Fruit fly (Drosophila melanogaster) whole organism, adult: ENCODE results near the gene Ugt36D1.

Experiments used
- CG11617 ChIP-seq: fragments of 200-800 bp; sonication (Bioruptor generic); optimal IDR thresholded peaks from 2 replicates; lab custom pipeline; 2017; ENCODE audit warnings: mild to moderate bottlenecking, missing biosample characterization, missing genetic modification reagents, missing genetic modification characterization
- CG1620 ChIP-seq: fragments of 200-800 bp; sonication (Bioruptor generic); optimal IDR thresholded peaks from 2 replicates; lab custom pipeline; 2016; ENCODE audit warnings: missing biosample characterization, missing genetic modification characterization
- CG7045 ChIP-seq: fragments of 200-800 bp; sonication (Bioruptor generic); optimal IDR thresholded peaks from 2 replicates; lab custom pipeline; 2017; ENCODE audit warnings: missing biosample characterization, mild to moderate bottlenecking, missing genetic modification characterization
- Clk ChIP-seq: fragments of 200-800 bp; sonication (Bioruptor generic); optimal IDR thresholded peaks from 2 replicates; lab custom pipeline; 2017; ENCODE audit warnings: missing biosample characterization, missing genetic modification characterization
- Crg-1 ChIP-seq: fragments of 200-800 bp; sonication (Bioruptor generic); optimal IDR thresholded peaks from 2 replicates; lab custom pipeline; 2016; ENCODE audit warnings: missing biosample characterization, missing genetic modification characterization
- cic ChIP-seq: fragments of 200-800 bp; sonication (Bioruptor generic); optimal IDR thresholded peaks from 2 replicates; lab custom pipeline; 2017; ENCODE audit warnings: missing biosample characterization, mild to moderate bottlenecking, missing genetic modification characterization, moderate library complexity
- toe ChIP-seq: fragments of 200-800 bp; sonication (Bioruptor generic); optimal IDR thresholded peaks from 2 replicates; lab custom pipeline; 2016; ENCODE audit warnings: missing biosample characterization, missing genetic modification characterization

DNA sequence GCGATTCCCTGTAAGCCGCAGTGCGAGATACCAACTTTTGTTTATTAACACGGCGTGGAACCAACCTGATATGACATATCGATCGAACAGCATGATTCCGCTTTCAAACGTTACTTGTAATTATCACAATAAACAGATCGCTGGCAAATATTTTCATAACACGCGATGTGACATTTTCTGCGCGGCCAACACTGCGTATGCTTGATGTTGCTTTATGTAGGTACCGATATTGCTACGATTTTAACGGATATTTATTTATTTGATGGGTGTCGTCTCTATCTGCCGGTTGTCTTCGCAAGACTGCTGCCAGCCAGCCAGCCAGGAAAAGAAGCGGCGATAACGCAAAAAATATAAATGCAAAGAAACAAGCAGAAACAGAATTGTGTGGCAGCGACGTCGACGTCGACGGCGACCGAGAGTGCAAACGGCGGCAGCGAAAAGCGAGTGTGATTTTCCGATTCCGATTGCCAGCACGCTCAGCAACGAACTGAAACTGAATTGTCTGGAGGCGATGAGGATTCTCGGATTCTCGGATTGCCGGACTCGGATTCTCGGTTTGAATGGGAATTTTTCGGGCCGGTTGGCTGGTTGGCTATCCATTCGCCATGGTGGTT lies 41.0 kb upstream of the Ugt36D1 start:
- TF ChIP-seq Crg-1 (no peak), CG7045 (GFP tag; lab: Kevin White, UChicago) (no peak), CG1620 (GFP tag; lab: Kevin White, UChicago) (no peak), Clk (GFP tag; lab: Kevin White, UChicago) (no peak), toe (no peak), cic (no peak), CG11617 (GFP tag; lab: Kevin White, UChicago) (no peak)
